Fruit fly (Drosophila melanogaster): ENCODE results near the gene CG3021.

CG3021 gene

dm6 chrX:1033066-1033465 is 6.5 kb downstream of the CG3021 start (continued):
- TF ChIP-seq Gug (GFP tag; IDR thresholded peaks at IDR 0.05) = peak; percentile 80; the same call in 2 of the 4 replicates
- no peak for TF ChIP-seq CG11093 (GFP tag; IDR thresholded peaks at IDR 0.05)
- TF ChIP-seq CTCF (GFP tag; optimal IDR thresholded peaks at IDR 0.05) = no peak
- no peak for TF ChIP-seq CG1529 (GFP tag; optimal IDR thresholded peaks at IDR 0.05)
- TF ChIP-seq CG31365 (tag; optimal IDR thresholded peaks at IDR 0.05) = no peak
- no peak for TF ChIP-seq Neu2 (GFP tag; optimal IDR thresholded peaks at IDR 0.05; ENCODE audit: borderline replicate concordance)
- TF ChIP-seq Hmx (GFP tag; optimal IDR thresholded peaks at IDR 0.05) = no peak
- TF ChIP-seq CG3995 (GFP tag; optimal IDR thresholded peaks at IDR 0.05) = peak; percentile 48
- no peak for TF ChIP-seq unpg (GFP tag; optimal IDR thresholded peaks at IDR 0.05)
- no peak for TF ChIP-seq zen (tag; optimal IDR thresholded peaks at IDR 0.05)
- TF ChIP-seq CG4854 (GFP tag; optimal IDR thresholded peaks at IDR 0.05) = no peak
- no peak for TF ChIP-seq CG2202 (tag; optimal IDR thresholded peaks at IDR 0.05)
- no peak for TF ChIP-seq da (GFP tag; optimal IDR thresholded peaks at IDR 0.05)
- no peak for TF ChIP-seq onecut (GFP tag; IDR thresholded peaks at IDR 0.05)
- peak; percentile 16 for TF ChIP-seq Hsf (GFP tag; optimal IDR thresholded peaks at IDR 0.05)
- no peak for TF ChIP-seq CG1647 (GFP tag; optimal IDR thresholded peaks at IDR 0.05)
- TF ChIP-seq CG12391 (tag; optimal IDR thresholded peaks at IDR 0.05) = peak; percentile 24
- TF ChIP-seq CG17612 (GFP tag; IDR thresholded peaks at IDR 0.05) = no peak
- no peak for TF ChIP-seq CG7786 (GFP tag; optimal IDR thresholded peaks at IDR 0.05)
- TF ChIP-seq lov (optimal IDR thresholded peaks at IDR 0.05) = no peak
- TF ChIP-seq lov (GFP tag; IDR thresholded peaks at IDR 0.05) = no peak
- no peak for TF ChIP-seq CG8478 (optimal IDR thresholded peaks at IDR 0.05)
- no peak for TF ChIP-seq Atf-2 (GFP tag; optimal IDR thresholded peaks at IDR 0.05)
- no peak for TF ChIP-seq CG13296 (GFP tag; optimal IDR thresholded peaks at IDR 0.05)
- TF ChIP-seq NC2α (GFP tag; optimal IDR thresholded peaks at IDR 0.05) = no peak
- no peak for TF ChIP-seq CG13123 (GFP tag; optimal IDR thresholded peaks at IDR 0.05)
- TF ChIP-seq CG9437 (GFP tag; optimal IDR thresholded peaks at IDR 0.05) = no peak
- peak; percentile 34; the same call in 1 of the 2 replicates for TF ChIP-seq Ptx1 (GFP tag; IDR thresholded peaks at IDR 0.05)
- no peak for TF ChIP-seq Xrp1 (GFP tag; IDR thresholded peaks at IDR 0.05)
- no peak for TF ChIP-seq CG11696 (GFP tag; IDR thresholded peaks at IDR 0.05)
- no peak for TF ChIP-seq maf-S (GFP tag; optimal IDR thresholded peaks at IDR 0.05)
- no peak for TF ChIP-seq Optix (GFP tag; IDR thresholded peaks at IDR 0.05)
- TF ChIP-seq CG8388 (GFP tag; optimal IDR thresholded peaks at IDR 0.05) = no peak
- TF ChIP-seq Bgb (GFP tag; IDR thresholded peaks at IDR 0.05; ENCODE audit: partially characterized antibody) = peak; percentile 99
- TF ChIP-seq Adf1 (GFP tag; IDR thresholded peaks at IDR 0.05) = no peak
- no peak for TF ChIP-seq CG17361 (GFP tag; IDR thresholded peaks at IDR 0.05)
- TF ChIP-seq CG18476 (GFP tag; optimal IDR thresholded peaks at IDR 0.05) = no peak
- peak; percentile 34; the same call in 1 of the 3 replicates for TF ChIP-seq H15 (GFP tag; IDR thresholded peaks at IDR 0.05)
- no peak for TF ChIP-seq CG12236 (GFP tag; optimal IDR thresholded peaks at IDR 0.05)
- no peak for TF ChIP-seq ftz-f1 (GFP tag; optimal IDR thresholded peaks at IDR 0.05)
- TF ChIP-seq CG10274 (GFP tag; optimal IDR thresholded peaks at IDR 0.05) = no peak
- TF ChIP-seq CG17328 (GFP tag; IDR thresholded peaks at IDR 0.05) = no peak
- TF ChIP-seq CG10209 (GFP tag; optimal IDR thresholded peaks at IDR 0.05) = no peak
- TF ChIP-seq CG32767 (GFP tag; IDR thresholded peaks at IDR 0.05) = 0 out of 2 replicates have a peak, but pooled peaks have one; percentile 28
- TF ChIP-seq E2f1 (GFP tag; IDR thresholded peaks at IDR 0.05) = peak; percentile 49; the same call in 1 of the 2 replicates
- TF ChIP-seq emc (GFP tag; optimal IDR thresholded peaks at IDR 0.05) = no peak
- TF ChIP-seq Med (GFP tag) = peak; percentile 90
- no peak for TF ChIP-seq CG16815 (GFP tag; optimal IDR thresholded peaks at IDR 0.05)
- TF ChIP-seq CG2712 (tag; optimal IDR thresholded peaks at IDR 0.05) = no peak
- no peak for TF ChIP-seq Hr78 (GFP tag; optimal IDR thresholded peaks at IDR 0.05)
- TF ChIP-seq cg (GFP tag; optimal IDR thresholded peaks at IDR 0.05) = no peak
- TF ChIP-seq tx (GFP tag; optimal IDR thresholded peaks at IDR 0.05) = no peak
- TF ChIP-seq ash1 (GFP tag; optimal IDR thresholded peaks at IDR 0.05) = no peak
- no peak for TF ChIP-seq CG31388 (GFP tag; optimal IDR thresholded peaks at IDR 0.05)
